Fruit fly (Drosophila melanogaster) whole organism: ENCODE results near the gene CG34435.

ENCODE experiments used
- CG8478 ChIP-seq: fragments of >200 bp; optimal IDR thresholded peaks from 2 replicates; lab custom pipeline; 2018; ENCODE audit warnings: inconsistent platforms
- Dll ChIP-seq: fragments of >200 bp; optimal IDR thresholded peaks from 2 replicates; lab custom pipeline; 2017
- EcR ChIP-seq, 2 experiments: fragments of >200 bp; optimal IDR thresholded peaks; 2 replicates each; lab custom pipeline; 2017; ENCODE audit warnings: missing biosample characterization in 2 of 2, missing genetic modification characterization in 2 of 2, missing genetic modification reagents in 2 of 2
- psq ChIP-seq: fragments of >200 bp; optimal IDR thresholded peaks from 2 replicates; lab custom pipeline; 2017
- usp ChIP-seq: fragments of >200 bp; optimal IDR thresholded peaks from 2 replicates; lab custom pipeline; 2017; ENCODE audit warnings: missing biosample characterization, missing genetic modification characterization, mixed read lengths

- TF ChIP-seq psq (lab: Kevin White, UChicago) (no peak), EcR (GFP tag; optimal IDR thresholded peaks at IDR 0.05; lab: Kevin White, UChicago) (no peak), usp (GFP tag; lab: Kevin White, UChicago) (no peak), CG8478 (no peak), Dll (lab: Kevin White, UChicago) (no peak)
Observed at dm6 chrX:5603009-5603408, 11.3 kb downstream of the CG34435 start.
